Worm (Caenorhabditis elegans): ENCODE measurements around the gene ztf-28.

- TF ChIP-seq unc-130 (GFP tag; optimal IDR thresholded peaks at IDR 0.05) (no peak), daf-12 (tag; optimal IDR thresholded peaks at IDR 0.05) (no peak), gei-8 (GFP tag; optimal IDR thresholded peaks at IDR 0.05) (no peak), mep-1 (tag; optimal IDR thresholded peaks at IDR 0.05) (no peak), daf-8 (GFP tag; IDR thresholded peaks at IDR 0.05) (no peak)
Measured at ce11 chrV:2138287-2138686, 47.8 kb downstream of the ztf-28 start.

Data from whole organism, L4 larva.